Worm (Caenorhabditis elegans) whole organism, L4 larva: ENCODE data around the gene nas-7.

Source experiments
- ces-1 ChIP-seq: fragments of 150-350 bp; sonication (generic microtip); optimal IDR thresholded peaks from 4 replicates; lab custom pipeline; 2014; ENCODE audit warnings: missing biosample characterization, missing genetic modification reagents, missing genetic modification characterization
- dpl-1 ChIP-seq: fragments of 150-350 bp; optimal IDR thresholded peaks from 2 replicates; lab custom pipeline; 2014; ENCODE audit warnings: missing biosample characterization, missing genetic modification reagents, missing genetic modification characterization
- egl-27 ChIP-seq: sonication (generic microtip); optimal IDR thresholded peaks from 3 replicates; lab custom pipeline; 2017; ENCODE audit warnings: missing biosample characterization, missing genetic modification reagents, missing genetic modification characterization
- lin-13 ChIP-seq: fragments of 150-350 bp; optimal IDR thresholded peaks from 2 replicates; lab custom pipeline; 2014; ENCODE audit warnings: missing biosample characterization, missing genetic modification reagents, missing genetic modification characterization
- mdl-1 ChIP-seq, 2 experiments: fragments of 150-350 bp in 1 of 2; sonication (generic microtip) in 1 of 2; optimal IDR thresholded peaks; 2 replicates each; lab custom pipeline; 2014 to 2017; ENCODE audit warnings: missing biosample characterization in 2 of 2, missing genetic modification characterization in 2 of 2

DNA sequence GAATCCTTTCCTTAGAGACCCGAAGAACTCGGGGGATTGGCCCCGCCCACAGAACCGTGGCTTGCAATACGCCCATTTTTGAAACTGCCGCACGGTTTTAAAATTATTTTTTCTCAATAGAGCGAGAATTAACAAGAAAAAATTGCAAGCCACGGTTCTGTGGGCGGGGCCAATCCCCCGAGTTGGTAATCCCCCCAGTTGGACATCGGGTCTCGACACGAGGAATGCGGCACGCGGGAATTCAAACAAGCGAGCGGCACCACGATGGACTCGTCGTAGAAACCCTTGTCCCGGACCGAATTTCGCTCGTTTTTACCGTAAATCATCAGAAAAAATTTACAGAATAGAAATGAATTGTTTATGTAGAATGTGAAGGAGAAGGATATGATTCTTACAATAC is 49.5 kb downstream of the nas-7 start:
- TF ChIP-seq mdl-1 (tag; optimal IDR thresholded peaks at IDR 0.05; lab: Kevin White, UChicago) = no peak
- no peak for TF ChIP-seq egl-27 (tag; lab: Kevin White, UChicago)
- no peak for TF ChIP-seq lin-13 (GFP tag; lab: Kevin White, UChicago)
- TF ChIP-seq ces-1 (GFP tag; lab: Kevin White, UChicago) = no peak
- TF ChIP-seq dpl-1 (GFP tag; lab: Kevin White, UChicago) = no peak
